Worm (Caenorhabditis elegans): Measurements from ENCODE around the gene npp-3.

npp-3 gene

ce11 chrII:11816014-11816413, 58.6 kb downstream of the npp-3 start:
- TF ChIP-seq ceh-82 (tag; optimal IDR thresholded peaks at IDR 0.05): no peak
- no peak for TF ChIP-seq peb-1 (tag; optimal IDR thresholded peaks at IDR 0.05)
- TF ChIP-seq ZK546.5 (tag; optimal IDR thresholded peaks at IDR 0.05): no peak
- no peak for TF ChIP-seq nhr-25 (tag; optimal IDR thresholded peaks at IDR 0.05)
- no peak for TF ChIP-seq fos-1 (tag; optimal IDR thresholded peaks at IDR 0.05)
- no peak for TF ChIP-seq ztf-4 (tag; optimal IDR thresholded peaks at IDR 0.05)
- TF ChIP-seq blmp-1 (tag; optimal IDR thresholded peaks at IDR 0.05; ENCODE audit: insufficient read depth): no peak
- TF ChIP-seq aly-2 (tag; optimal IDR thresholded peaks at IDR 0.05): no peak
